Worm (Caenorhabditis elegans): ENCODE data around the gene sri-77.
"Not testable (repeated sequence)": the region's sequence is repeated elsewhere in the genome, so short reads cannot be mapped to it uniquely, and the experiment has no call there.

DNA sequence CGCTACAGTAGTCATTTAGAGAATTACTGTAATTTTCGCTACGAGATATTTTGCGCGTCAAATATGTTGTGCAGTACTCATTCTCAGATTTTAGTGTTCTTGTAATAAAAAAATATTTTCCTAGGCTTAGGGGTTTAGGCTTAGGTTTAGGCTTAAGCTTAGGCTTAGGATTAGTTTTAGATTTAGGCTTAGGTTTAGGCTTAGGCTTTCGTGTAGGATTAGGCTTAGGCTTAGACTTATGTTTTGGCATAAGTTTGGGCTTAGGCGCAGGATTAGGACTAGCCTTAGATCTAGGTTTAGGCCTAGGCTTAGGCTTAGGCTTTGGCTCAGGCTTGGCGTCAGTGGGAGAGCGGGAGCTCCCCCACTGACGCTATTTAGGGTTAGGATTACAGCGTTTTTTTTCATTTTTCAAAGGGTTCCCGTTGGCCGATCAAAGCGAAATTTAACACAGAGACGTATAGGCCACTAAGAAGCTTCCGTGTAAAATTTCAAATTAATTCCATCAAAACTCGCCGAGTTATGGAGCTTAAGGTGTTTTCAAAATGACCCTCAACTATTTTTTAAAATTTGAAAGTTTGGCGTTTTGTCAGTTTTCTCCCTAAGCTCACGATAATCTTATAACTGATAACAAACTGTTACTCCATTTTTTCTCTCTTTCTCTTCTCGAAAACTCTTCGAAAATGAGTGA is 34.3 kb upstream of the sri-77 start, which contains the start of gene F22E5.8:
- TF ChIP-seq ceh-82 (tag; optimal IDR thresholded peaks at IDR 0.05); egl-27 (tag; optimal IDR thresholded peaks at IDR 0.05); nhr-237 (tag; optimal IDR thresholded peaks at IDR 0.05); ama-1 (optimal IDR thresholded peaks at IDR 0.05); fos-1 (tag; optimal IDR thresholded peaks at IDR 0.05); zag-1 (tag; optimal IDR thresholded peaks at IDR 0.05); lin-11 (tag; optimal IDR thresholded peaks at IDR 0.05); lin-39 (tag; optimal IDR thresholded peaks at IDR 0.05); nhr-6 (tag; optimal IDR thresholded peaks at IDR 0.05): not testable (repeated sequence)
